Fruit fly (Drosophila melanogaster) ovary, adult (tissue): ENCODE results near the gene CG42564.

Experiments used
- CG17801 ChIP-seq: fragments of 200-800 bp; optimal IDR thresholded peaks from 2 replicates; lab custom pipeline; 2019; ENCODE audit warnings: missing biosample characterization, mild to moderate bottlenecking, missing genetic modification characterization, moderate library complexity; ENCODE audit not compliant: partially characterized antibody

Gene CG42564

DNA sequence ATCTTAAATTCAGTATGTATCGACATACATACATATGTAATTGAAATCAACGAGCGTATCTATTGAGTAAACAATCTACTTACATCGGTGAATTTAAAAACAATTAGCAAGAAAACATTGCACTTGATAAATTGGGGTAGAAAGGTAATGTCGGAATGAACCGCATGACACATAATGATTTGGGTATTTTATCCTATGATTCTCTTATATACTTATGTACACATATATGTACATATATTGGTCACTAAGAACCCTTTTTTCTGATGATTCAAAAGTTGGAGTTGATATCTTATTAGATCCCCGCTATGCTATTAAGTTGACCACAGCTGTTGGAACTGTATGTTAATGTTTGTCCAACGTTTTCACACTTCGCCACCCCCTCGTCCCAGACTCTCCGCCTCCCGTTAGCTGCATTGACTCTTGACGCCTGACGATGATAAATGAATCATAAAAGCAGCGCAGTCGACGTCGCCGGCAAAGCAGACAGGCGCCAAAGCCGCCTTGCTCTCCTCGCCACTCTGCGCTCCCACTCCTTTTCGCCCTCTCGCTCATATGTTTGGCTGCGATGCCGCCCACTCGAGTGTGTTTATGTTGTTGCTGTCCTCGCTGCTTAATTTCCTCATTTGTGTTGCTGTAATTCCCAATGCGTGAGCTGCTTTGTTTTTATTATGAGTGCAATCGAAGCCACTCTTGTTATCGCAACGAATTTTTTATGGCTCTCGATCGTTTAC lies 21.2 kb upstream of the CG42564 start:
- no peak for TF ChIP-seq CG17801 (GFP tag; lab: Kevin White, UChicago)

DNA sequence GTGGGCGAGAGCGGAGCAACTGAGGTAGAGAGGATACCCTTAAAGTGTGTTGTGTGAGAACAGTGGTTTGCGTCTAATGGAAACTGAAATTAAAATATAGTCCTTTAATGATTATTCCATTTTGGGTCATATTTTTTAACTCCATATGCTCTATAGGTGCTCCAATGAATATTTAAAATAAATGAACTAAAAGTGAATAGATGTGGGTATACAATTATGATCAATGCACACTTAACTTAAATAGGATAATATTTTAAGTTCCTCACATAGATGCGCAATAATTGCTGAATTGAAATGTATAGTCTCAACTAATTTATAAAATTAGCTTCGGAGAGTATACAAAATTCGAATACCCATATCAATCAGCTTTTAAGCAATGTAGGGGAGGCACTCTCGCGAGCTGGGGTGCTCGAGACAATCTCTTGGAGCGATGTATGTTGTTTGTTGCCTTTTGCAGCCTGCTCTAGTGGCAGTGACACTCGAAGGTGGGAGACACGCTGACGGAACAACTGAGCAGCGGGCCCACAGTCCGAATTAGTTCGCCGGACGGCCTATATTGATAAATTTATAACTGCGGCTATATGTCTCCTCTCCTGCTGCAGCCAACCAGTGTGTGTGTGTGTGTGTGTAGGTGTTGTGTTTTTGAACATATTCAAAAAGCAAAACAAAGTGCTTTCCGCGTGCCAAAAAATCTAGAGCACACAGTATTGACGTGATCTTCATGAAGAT lies 20.5 kb upstream of the CG42564 start:
- peak; percentile 58 for TF ChIP-seq CG17801 (GFP tag; lab: Kevin White, UChicago)

DNA sequence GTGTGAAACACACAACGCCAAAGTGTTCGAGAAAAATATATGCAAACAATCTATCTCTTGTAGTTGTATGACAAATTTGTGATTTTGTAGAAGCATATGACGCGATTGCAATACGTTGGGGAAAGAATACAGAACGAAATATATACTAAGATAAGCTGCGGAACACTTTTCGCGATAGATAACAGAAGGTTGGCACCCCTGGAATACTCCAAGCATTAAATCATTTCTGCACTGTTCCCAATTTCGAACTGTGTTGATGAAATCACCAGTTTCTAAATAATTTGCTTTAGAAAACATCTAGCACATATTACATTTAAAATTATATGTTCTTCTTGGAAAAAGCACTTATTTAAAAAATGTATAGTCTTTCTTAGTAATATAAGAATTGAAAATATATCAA lies 19.9 kb upstream of the CG42564 start:
- no peak for TF ChIP-seq CG17801 (GFP tag; lab: Kevin White, UChicago)

DNA sequence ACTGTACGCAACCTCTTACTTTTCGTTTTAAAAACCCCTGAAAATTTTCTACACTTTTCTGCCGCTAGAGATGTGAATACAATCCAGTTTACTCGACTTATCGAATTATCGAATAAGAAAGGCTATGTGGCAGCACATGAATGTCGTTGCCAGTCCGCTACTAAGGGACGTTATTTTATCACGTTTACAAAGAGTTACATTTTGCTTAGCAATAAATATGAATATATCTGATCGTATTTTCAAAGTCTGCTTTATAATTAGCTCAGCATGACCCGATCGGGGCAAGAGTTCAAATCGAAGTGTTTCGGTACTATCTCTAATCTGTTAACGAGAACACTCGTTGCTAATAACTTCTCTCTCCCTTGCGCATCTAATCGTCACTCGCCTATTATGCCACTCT lies 6.2 kb upstream of the CG42564 start, which contains the start of gene CG42724:
CG42724 (minus strand) TSS at position 189 of the 400 bp plus-strand sequence.
- no peak for TF ChIP-seq CG17801 (GFP tag; lab: Kevin White, UChicago)

DNA sequence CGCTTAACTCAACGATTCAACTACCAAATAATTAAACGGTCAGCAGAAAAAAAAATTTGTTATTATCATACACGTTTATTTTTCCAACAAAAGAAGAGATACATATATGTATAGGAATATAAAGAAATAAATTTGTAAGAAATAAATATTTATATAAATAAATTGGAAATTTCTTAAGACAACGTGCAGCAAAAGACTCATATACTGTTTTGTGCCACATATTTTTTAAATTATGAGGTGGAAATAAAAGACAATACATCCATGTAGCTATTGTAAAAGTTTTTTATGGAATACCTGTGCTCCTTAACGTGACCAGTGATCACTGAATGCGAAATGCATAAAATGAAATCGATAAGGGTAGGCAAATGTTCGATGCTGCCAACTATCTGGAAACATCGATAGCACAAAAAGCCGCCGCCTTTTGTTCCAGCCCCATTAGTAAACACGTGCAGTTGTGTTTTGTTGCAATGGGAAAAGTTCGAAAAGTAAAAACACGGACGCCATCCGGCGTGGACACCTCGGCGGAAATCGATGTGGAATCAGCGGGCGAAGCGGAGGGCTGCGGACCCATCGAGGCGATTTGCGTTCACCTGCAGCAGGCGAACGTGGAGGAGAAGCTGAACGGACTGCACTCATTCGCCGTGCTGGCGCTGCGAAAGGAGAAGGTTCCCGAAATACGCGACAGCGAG lies 5.6 kb upstream of the CG42564 start, which contains the start of gene CG10286:
CG10286 (plus strand) TSS at position 416 of the 689 bp plus-strand sequence.
- no peak for TF ChIP-seq CG17801 (GFP tag; lab: Kevin White, UChicago)

DNA sequence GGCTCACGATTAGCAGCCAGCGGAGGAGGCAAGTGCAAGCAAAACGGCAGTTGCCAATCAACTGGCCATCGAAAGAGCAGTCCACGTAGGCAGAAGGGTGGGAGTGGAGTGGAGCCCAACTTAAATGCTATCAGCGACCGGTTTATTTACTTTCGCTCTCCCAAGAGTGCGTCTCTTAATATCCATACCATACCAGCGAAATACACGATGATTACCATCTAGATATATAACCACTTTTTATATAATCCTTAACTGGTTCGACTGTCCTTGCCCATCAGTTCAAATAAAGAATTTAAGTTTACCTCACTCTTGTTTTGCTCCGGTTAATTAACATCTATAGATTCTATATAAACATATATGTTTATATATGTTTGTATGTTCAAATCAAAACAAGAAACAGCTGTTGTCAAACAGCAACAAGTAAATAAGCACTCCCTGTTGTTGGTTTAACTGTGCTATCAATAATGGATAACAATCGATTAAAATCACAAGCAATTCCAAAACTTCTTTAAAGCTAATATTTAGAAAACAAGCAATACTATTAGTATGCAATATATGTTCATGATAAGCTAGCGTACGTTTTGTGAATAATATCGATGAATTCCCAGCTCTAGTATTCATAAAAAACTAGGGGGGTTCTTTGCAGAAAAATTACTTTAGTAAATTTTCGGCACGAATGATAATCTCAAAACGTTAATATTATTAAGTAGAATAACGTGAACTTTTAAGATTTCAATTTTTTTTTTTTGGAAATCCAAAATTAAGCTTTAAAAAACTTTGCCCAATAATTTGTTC lies 566 bp upstream of the CG42564 start:
- no peak for TF ChIP-seq CG17801 (GFP tag; lab: Kevin White, UChicago)

DNA sequence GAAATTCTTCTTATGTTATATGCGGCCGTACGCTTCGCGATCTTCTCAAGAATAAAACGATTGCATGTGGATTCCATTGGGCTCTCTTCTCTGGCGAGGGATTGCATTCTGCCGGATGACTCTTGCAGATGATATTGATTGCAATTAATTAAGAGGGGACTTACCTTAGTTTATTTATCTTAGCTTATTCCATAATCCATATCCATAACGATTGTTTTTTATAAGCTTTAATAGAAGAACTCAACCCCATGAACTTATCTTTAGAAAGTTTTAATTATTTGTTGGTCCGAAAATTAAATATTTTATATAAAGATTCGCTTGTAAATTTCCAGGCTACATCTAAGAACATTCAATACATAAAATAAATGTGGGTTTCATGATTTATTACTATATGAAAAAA lies 1.7 kb downstream of the CG42564 start, which contains the start of gene CRAT:
CRAT (minus strand) TSS at position 101 of the 400 bp plus-strand sequence.
- no peak for TF ChIP-seq CG17801 (GFP tag; lab: Kevin White, UChicago)

DNA sequence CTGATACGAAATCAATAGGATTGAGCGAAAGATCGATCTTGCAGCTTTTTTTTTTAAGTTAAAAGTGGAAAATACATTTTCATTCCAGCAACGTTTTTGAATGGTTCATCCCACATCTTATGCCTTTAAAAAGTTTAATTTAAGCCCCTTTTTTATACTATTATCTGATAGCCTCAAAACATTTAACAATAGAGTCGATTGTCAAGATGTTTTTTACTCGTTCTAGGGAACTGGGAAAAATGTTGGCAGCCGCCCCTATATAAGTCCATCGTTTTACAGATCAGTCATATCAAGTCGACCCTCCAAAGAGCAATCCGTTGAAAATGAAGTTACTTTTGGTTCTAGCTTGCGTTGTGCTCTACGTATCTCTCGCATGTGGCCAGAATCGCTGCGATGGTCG lies 3.2 kb downstream of the CG42564 start, which contains the start of gene CG42537:
CG42537 (plus strand) TSS at position 301 of the 400 bp plus-strand sequence.
- no peak for TF ChIP-seq CG17801 (GFP tag; lab: Kevin White, UChicago)

DNA sequence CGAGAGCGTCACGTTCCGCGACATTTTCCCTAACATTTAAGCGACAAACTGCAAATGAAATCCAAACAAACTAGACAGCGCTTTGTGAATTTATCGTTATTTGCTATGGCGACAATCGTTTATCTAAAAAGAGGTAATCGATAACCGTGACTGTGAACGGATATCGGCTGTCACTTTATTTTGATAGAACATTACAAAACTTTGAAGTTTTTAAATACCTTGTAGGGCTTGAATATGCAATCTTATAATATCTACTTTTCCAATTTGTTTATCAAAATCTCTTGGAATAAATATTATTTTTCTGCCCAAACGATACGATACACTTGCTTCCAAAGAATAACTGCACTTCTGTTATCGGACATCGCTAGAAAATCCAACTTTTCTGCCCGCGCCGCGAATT lies 5.9 kb downstream of the CG42564 start, which contains the start of the genes CG1024 and TfIIFalpha:
CG1024 (minus strand) TSS at position 200 of the 400 bp plus-strand sequence.
TfIIFalpha (plus strand) TSS at position 339 of the 400 bp plus-strand sequence.
- peak; percentile 24 for TF ChIP-seq CG17801 (GFP tag; lab: Kevin White, UChicago)

DNA sequence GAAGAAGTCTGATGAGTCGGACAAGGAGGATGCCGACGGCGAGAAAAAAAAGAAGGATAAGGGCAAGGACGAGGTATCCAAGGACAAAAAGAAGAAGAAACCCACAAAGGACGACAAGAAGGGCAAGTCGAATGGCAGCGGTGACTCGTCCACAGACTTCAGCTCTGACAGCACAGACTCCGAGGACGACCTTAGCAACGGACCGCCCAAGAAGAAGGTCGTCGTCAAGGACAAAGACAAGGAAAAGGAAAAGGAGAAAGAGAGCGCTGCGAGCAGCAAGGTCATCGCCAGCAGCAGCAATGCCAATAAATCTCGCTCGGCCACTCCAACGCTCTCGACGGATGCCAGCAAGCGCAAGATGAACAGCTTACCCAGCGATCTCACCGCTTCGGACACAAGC lies 7.5 kb downstream of the CG42564 start:
- no peak for TF ChIP-seq CG17801 (GFP tag; lab: Kevin White, UChicago)

DNA sequence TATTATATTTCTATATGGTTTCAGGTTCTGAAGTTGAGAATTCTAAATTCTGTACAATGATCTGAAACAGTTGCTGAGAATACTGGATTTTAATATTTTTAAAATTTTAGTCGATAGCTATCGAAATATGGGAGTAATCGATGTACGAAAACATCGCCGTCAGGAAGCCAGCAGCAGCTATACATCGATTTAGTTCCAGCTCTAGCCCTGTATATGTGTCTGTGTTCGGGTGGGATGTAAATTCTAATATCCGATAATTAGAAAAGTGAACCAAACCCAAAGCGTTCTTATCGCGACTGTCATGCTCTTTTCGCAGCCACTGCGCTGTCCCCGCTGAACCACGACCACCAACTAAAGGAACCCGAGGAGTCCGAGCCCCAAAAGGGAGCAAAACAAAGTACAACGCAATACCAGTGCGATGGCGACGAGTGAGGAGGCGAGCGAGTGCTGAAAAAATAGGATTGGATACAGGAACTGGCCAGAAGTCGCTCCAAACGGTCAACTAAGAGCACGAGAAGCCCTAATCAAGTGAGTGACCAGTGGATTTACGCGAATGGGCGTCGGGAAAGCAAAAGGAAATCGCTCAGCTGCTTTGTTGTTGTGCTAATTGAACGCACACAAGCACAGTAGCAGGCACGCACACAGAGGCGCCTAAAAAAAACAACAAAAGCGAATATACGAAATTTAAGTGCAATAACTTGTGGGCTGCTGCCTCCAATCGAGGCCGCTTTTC lies 8.6 kb downstream of the CG42564 start, which contains the start of gene gzl:
gzl (plus strand) TSS at position 182 of the 733 bp plus-strand sequence.
- peak; percentile 25 for TF ChIP-seq CG17801 (GFP tag; lab: Kevin White, UChicago)

DNA sequence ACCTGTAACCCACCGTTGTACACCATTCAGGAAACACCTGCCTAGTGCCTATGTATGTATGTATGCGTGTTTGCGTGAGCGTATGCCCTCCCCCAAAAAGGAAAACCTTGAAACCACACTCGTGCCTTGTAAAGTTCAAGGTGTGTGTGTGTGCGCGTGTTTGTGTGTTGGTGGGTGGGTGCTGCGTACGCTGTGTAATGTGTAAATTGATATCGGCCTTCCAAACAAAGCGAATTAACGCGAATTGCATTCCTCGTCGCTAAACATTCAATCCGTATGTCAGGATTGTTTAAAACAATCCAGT lies 9.1 kb downstream of the CG42564 start:
- TF ChIP-seq CG17801 (GFP tag; lab: Kevin White, UChicago) = no peak

DNA sequence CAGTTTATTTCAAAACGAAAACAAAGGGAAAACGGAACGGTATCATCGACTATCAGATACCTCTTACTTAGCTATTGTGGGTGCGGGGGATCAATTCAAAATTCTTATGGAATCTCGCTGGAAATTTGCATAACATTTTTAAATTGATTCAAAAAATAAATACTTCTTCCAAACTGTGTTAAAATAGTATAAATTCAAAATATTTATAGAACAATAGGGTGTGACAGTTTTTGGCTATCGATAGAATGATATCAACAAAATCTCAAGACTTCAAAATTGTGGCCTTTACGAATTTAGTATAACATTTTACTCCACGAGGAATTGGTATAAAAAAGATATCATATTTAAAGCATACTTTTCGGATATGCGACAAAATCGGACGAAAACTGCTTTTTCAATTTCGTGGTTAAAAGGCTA lies 14.1 kb downstream of the CG42564 start:
- no peak for TF ChIP-seq CG17801 (GFP tag; lab: Kevin White, UChicago)
